Worm (Caenorhabditis elegans) whole organism, L3 larva: ENCODE results near the gene C17G10.10.

Source experiments
- R02D3.7 ChIP-seq: fragments of 150-350 bp; optimal IDR thresholded peaks from 2 replicates; lab custom pipeline; 2014; ENCODE audit warnings: missing biosample characterization, missing genetic modification characterization
- ceh-28 ChIP-seq: fragments of 150-350 bp; optimal IDR thresholded peaks from 2 replicates; lab custom pipeline; 2014; ENCODE audit warnings: missing biosample characterization, missing genetic modification reagents, missing genetic modification characterization
- ceh-82 ChIP-seq: fragments of 150-350 bp; optimal IDR thresholded peaks from 2 replicates; lab custom pipeline; 2014; ENCODE audit warnings: missing biosample characterization, missing genetic modification characterization
- ceh-9 ChIP-seq: sonication (generic microtip); optimal IDR thresholded peaks from 2 replicates; lab custom pipeline; 2018; ENCODE audit warnings: missing biosample characterization, missing genetic modification characterization
- daf-12 ChIP-seq: fragments of 150-350 bp; optimal IDR thresholded peaks from 2 replicates; lab custom pipeline; 2014; ENCODE audit warnings: missing biosample characterization, missing genetic modification reagents, missing genetic modification characterization
- egl-5 ChIP-seq: fragments of 150-350 bp; optimal IDR thresholded peaks from 2 replicates; lab custom pipeline; 2017; ENCODE audit warnings: missing biosample characterization, missing genetic modification reagents, missing genetic modification characterization, inconsistent platforms
- elt-1 ChIP-seq: fragments of 150-350 bp; optimal IDR thresholded peaks from 2 replicates; lab custom pipeline; 2014; ENCODE audit warnings: missing biosample characterization, missing genetic modification characterization
- elt-2 ChIP-seq: sonication (generic microtip); optimal IDR thresholded peaks from 2 replicates; lab custom pipeline; 2016; ENCODE audit warnings: missing genetic modification reagents, mild to moderate bottlenecking, missing genetic modification characterization, missing compliant biosample characterization
- elt-3 ChIP-seq, 3 experiments: fragments of 150-350 bp in 1 of 3; sonication (generic microtip) in 2 of 3; optimal IDR thresholded peaks; 2 replicates in 2 of 3; 4 replicates in 1 of 3; lab custom pipeline; 2014 to 2017; ENCODE audit warnings: missing biosample characterization in 3 of 3, missing genetic modification characterization in 3 of 3
- fkh-10 ChIP-seq: sonication (generic microtip); optimal IDR thresholded peaks from 2 replicates; lab custom pipeline; 2017; ENCODE audit warnings: missing biosample characterization, missing genetic modification reagents, missing genetic modification characterization
- fkh-2 ChIP-seq: fragments of 150-350 bp; optimal IDR thresholded peaks from 2 replicates; lab custom pipeline; 2014; ENCODE audit warnings: missing biosample characterization, missing genetic modification reagents, missing genetic modification characterization
- hmg-11 ChIP-seq: sonication (generic microtip); optimal IDR thresholded peaks from 2 replicates; lab custom pipeline; 2016; ENCODE audit warnings: missing genetic modification characterization, missing compliant biosample characterization
- jun-1 ChIP-seq: fragments of 150-350 bp; optimal IDR thresholded peaks from 2 replicates; lab custom pipeline; 2014; ENCODE audit warnings: missing biosample characterization, missing genetic modification reagents, missing genetic modification characterization
- lin-15B ChIP-seq: fragments of 150-350 bp; optimal IDR thresholded peaks from 2 replicates; lab custom pipeline; 2014; ENCODE audit warnings: missing biosample characterization, missing genetic modification characterization
- lin-39 ChIP-seq: fragments of 150-350 bp; optimal IDR thresholded peaks from 2 replicates; lab custom pipeline; 2018; ENCODE audit warnings: missing biosample characterization, missing genetic modification reagents, missing genetic modification characterization
- lsy-12 ChIP-seq: sonication (generic microtip); optimal IDR thresholded peaks from 2 replicates; lab custom pipeline; 2016; ENCODE audit warnings: mild to moderate bottlenecking, missing genetic modification characterization, missing compliant biosample characterization
- mdl-1 ChIP-seq: fragments of 150-350 bp; optimal IDR thresholded peaks from 2 replicates; lab custom pipeline; 2014; ENCODE audit warnings: missing biosample characterization, missing genetic modification characterization
- mml-1 ChIP-seq: fragments of 150-350 bp; sonication (generic microtip); optimal IDR thresholded peaks from 3 replicates; lab custom pipeline; 2014; ENCODE audit warnings: missing biosample characterization, missing genetic modification characterization
- nfya-1 ChIP-seq: sonication (generic microtip); optimal IDR thresholded peaks from 2 replicates; lab custom pipeline; 2017; ENCODE audit warnings: missing genetic modification characterization, mild to moderate bottlenecking, missing compliant biosample characterization, antibody characterized with exemption, moderate library complexity; ENCODE audit not compliant: insufficient read depth
- nhr-11 ChIP-seq: fragments of 150-350 bp; optimal IDR thresholded peaks from 2 replicates; lab custom pipeline; 2014; ENCODE audit warnings: missing biosample characterization, missing genetic modification characterization
- nhr-12 ChIP-seq: fragments of 150-350 bp; optimal IDR thresholded peaks from 2 replicates; lab custom pipeline; 2014; ENCODE audit warnings: missing biosample characterization, missing genetic modification characterization
- nhr-23 ChIP-seq: fragments of 150-350 bp; optimal IDR thresholded peaks from 2 replicates; lab custom pipeline; 2014; ENCODE audit warnings: missing biosample characterization, missing genetic modification reagents, missing genetic modification characterization
- nhr-25 ChIP-seq: sonication (generic microtip); optimal IDR thresholded peaks from 2 replicates; lab custom pipeline; 2017; ENCODE audit warnings: missing biosample characterization, missing genetic modification characterization
- nhr-28 ChIP-seq: fragments of 150-350 bp; optimal IDR thresholded peaks from 2 replicates; lab custom pipeline; 2014; ENCODE audit warnings: missing biosample characterization, missing genetic modification characterization
- nhr-43 ChIP-seq: sonication (generic microtip); optimal IDR thresholded peaks from 2 replicates; lab custom pipeline; 2016; ENCODE audit warnings: mild to moderate bottlenecking, missing genetic modification characterization, missing compliant biosample characterization; ENCODE audit not compliant: poor library complexity, severe bottlenecking
- nhr-67 ChIP-seq: fragments of 150-350 bp; optimal IDR thresholded peaks from 2 replicates; lab custom pipeline; 2014; ENCODE audit warnings: missing biosample characterization, missing genetic modification characterization
- nhr-76 ChIP-seq: fragments of 150-350 bp; sonication (generic microtip); optimal IDR thresholded peaks from 5 replicates; lab custom pipeline; 2014; ENCODE audit warnings: missing biosample characterization, missing genetic modification characterization
- nhr-77 ChIP-seq: fragments of 150-350 bp; optimal IDR thresholded peaks from 2 replicates; lab custom pipeline; 2014; ENCODE audit warnings: missing biosample characterization, missing genetic modification characterization
- pha-4 ChIP-seq: fragments of 150-350 bp; optimal IDR thresholded peaks from 2 replicates; lab custom pipeline; 2014; ENCODE audit warnings: missing biosample characterization, missing genetic modification reagents, missing genetic modification characterization
- pqm-1 ChIP-seq: fragments of 150-350 bp; optimal IDR thresholded peaks from 2 replicates; lab custom pipeline; 2017; ENCODE audit warnings: missing biosample characterization, missing genetic modification characterization, inconsistent platforms
- sea-2 ChIP-seq: fragments of 150-350 bp; sonication (generic microtip); optimal IDR thresholded peaks from 4 replicates; lab custom pipeline; 2014; ENCODE audit warnings: missing biosample characterization, missing genetic modification reagents, missing genetic modification characterization
- skn-1 ChIP-seq: fragments of 150-350 bp; optimal IDR thresholded peaks from 2 replicates; lab custom pipeline; 2014; ENCODE audit warnings: missing biosample characterization, missing genetic modification characterization
- snpc-4 ChIP-seq: fragments of 150-350 bp; optimal IDR thresholded peaks from 2 replicates; lab custom pipeline; 2014; ENCODE audit warnings: missing biosample characterization, missing genetic modification characterization
- tbx-2 ChIP-seq: sonication (generic microtip); optimal IDR thresholded peaks from 2 replicates; lab custom pipeline; 2016; ENCODE audit warnings: mild to moderate bottlenecking, missing genetic modification characterization, missing compliant biosample characterization
- unc-39 ChIP-seq: sonication (generic microtip); optimal IDR thresholded peaks from 4 replicates; lab custom pipeline; 2017; ENCODE audit warnings: missing biosample characterization, missing genetic modification characterization
- unc-62 ChIP-seq: fragments of 150-350 bp; sonication (generic microtip); optimal IDR thresholded peaks from 4 replicates; lab custom pipeline; 2014; ENCODE audit warnings: missing biosample characterization, missing genetic modification reagents, missing genetic modification characterization
- zag-1 ChIP-seq: fragments of 150-350 bp; optimal IDR thresholded peaks from 2 replicates; lab custom pipeline; 2014; ENCODE audit warnings: missing biosample characterization, missing genetic modification characterization
- ztf-4 ChIP-seq: fragments of 150-350 bp; optimal IDR thresholded peaks from 2 replicates; lab custom pipeline; 2014; ENCODE audit warnings: missing biosample characterization, missing genetic modification characterization

Gene C17G10.10

DNA sequence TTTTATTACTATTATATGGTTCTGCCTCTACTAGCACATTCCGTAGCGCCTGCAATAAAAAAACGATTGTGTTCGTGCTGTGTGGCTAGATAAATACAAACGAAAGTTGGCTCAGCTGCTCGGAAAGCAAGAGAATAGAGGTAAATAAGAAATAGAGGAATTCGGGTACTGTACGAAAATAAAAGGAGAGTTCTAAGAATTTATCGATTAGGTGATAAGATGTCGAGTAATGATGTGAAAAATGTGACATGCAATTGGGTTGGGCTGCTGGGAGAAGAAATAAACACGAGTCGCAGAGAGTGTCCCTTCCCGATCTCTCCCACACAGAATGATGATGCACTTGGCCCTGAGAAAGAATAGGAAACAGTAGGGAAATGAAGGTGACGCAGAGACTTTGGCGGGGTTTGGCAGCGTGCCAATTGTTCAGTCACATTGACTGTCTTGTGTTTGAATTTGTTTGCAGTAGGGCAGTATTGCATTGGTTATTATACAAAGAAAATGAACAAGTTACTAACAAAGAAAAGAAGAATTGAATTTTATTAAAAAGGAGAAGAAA is 5.7 kb downstream of the C17G10.10 start, which contains the start of gene cdc-14:
Gene cdc-14 (minus strand): TSS at position 51 of the 556 bp plus-strand sequence.
- TF ChIP-seq pha-4 (tag; lab: Kevin White, UChicago) (peak; percentile 78), nhr-43 (tag; lab: Kevin White, UChicago) (peak; percentile 22), nhr-25 (tag; lab: Kevin White, UChicago) (peak; percentile 94), mdl-1 (tag; lab: Kevin White, UChicago) (no peak), jun-1 (tag; lab: Kevin White, UChicago) (peak; percentile 66), elt-2 (peak; percentile 73), elt-1 (peak; percentile 53), nhr-23 (tag; lab: Kevin White, UChicago) (peak; percentile 54), pqm-1 (no peak), hmg-11 (tag; lab: Kevin White, UChicago) (peak; percentile 54), ztf-4 (tag; lab: Kevin White, UChicago) (no peak), egl-5 (tag; lab: Kevin White, UChicago) (peak; percentile 87), lin-39 (tag; lab: Kevin White, UChicago) (peak; percentile 76), ceh-28 (peak; percentile 43), lin-15B (tag; lab: Kevin White, UChicago) (peak; percentile 65), nfya-1 (tag; lab: Kevin White, UChicago) (peak; percentile 59), snpc-4 (peak; percentile 84), nhr-28 (tag; lab: Kevin White, UChicago) (no peak), nhr-77 (tag; lab: Kevin White, UChicago) (no peak), fkh-2 (tag; lab: Kevin White, UChicago) (peak; percentile 38)

DNA sequence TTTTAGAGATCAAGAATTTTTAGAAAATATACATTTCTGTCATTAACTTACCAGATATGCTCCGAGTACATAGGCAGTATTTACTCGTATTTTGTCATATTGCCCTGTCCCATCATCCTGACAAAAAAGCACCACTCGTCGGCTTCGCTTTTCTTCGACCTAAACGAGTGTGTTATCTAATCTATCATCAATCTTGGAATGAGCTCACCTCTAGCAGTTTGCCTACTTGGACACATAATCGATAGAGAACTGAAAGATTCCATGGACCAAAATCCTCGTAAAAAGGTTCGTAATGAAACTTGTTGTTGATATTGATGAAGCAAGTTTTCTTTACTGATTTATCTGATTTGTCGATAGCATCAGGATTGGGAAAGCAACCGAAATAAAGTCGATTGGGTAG is 6.3 kb downstream of the C17G10.10 start:
- TF ChIP-seq elt-1 (peak; percentile 66), unc-39 (tag; lab: Kevin White, UChicago) (no peak)

DNA sequence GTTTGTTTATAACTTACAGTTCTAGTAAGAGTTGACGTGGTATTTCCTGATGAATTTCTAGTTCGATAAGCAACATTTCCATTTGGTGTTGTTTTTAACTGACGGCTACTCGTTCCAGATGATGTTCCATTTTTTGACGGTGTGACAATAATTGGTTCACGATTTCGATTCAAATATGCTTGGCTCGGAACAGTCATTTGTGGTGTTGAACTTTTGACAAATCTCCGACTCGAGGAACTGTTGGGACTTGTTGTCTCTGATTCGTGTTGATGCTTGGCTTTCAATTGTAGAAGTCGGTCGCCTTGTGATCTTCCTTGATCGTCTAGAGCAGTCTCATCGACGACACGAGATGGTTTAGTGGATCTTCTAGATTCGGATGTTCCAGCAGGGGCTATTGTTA is 7.6 kb downstream of the C17G10.10 start:
- TF ChIP-seq daf-12 (tag; lab: Kevin White, UChicago) (no peak), R02D3.7 (tag; lab: Kevin White, UChicago) (no peak), nhr-12 (tag; lab: Kevin White, UChicago) (no peak), ceh-28 (no peak), lsy-12 (no peak), ceh-82 (tag; lab: Kevin White, UChicago) (no peak), pha-4 (tag; lab: Kevin White, UChicago) (no peak), nhr-67 (tag; lab: Kevin White, UChicago) (no peak), sea-2 (GFP tag; lab: Kevin White, UChicago) (no peak), nhr-76 (tag; lab: Kevin White, UChicago) (no peak), jun-1 (tag; lab: Kevin White, UChicago) (no peak), nhr-11 (tag; lab: Kevin White, UChicago) (no peak), tbx-2 (no peak), nhr-43 (tag; lab: Kevin White, UChicago) (no peak), fkh-10 (GFP tag; lab: Kevin White, UChicago) (no peak), elt-2 (no peak), nhr-25 (tag; lab: Kevin White, UChicago) (no peak), pqm-1 (no peak), nhr-23 (tag; lab: Kevin White, UChicago) (no peak), nhr-77 (tag; lab: Kevin White, UChicago) (no peak)

DNA sequence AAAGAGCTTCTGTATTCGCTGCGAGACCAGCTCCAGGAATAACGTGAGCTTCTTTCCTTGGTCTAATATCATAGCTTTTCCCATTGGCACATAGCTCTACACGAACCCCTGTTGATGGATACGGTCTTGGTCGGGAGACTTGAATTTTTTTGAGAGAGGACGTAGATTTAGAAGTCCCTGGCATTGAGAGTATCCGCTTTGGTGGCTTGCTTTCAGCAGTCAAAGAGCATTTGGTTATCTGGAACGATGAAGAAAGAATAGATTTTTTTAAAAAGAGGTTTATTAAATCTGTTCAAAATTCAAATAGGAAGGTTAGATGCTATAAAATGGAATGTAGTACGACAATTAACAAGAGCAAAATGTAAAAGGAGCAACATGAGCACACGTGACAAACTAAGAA is 9.5 kb downstream of the C17G10.10 start, which contains the start of gene C17G10.13:
Gene C17G10.13 (minus strand): TSS at position 101 of the 400 bp plus-strand sequence.
- TF ChIP-seq elt-2 (peak; percentile 5), snpc-4 (no peak)

DNA sequence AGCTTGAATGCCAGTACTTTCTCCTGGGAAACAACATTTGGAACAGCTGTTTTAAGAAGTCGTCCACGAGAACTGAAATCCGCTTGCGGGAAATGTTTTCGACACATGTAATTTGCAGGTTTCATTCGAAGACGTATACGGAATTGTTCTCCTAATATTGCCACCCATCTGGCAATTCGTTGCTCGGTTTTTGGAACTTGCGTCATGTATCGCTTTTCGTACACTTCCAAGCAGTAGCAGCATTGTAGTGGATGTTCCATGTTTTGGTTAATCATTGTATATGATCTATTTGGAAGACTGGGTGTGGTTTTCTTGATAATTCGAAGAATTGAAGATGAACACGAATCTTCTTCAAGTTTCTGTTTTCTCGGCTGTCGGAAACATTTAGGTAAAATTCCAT is 11.4 kb downstream of the C17G10.10 start:
- TF ChIP-seq unc-62 (GFP tag; lab: Kevin White, UChicago) (no peak), mdl-1 (tag; lab: Kevin White, UChicago) (no peak), nhr-77 (tag; lab: Kevin White, UChicago) (no peak), elt-3 (tag; optimal IDR thresholded peaks at IDR 0.05; lab: Kevin White, UChicago) (no peak), zag-1 (tag; lab: Kevin White, UChicago) (no peak), lsy-12 (no peak), daf-12 (tag; lab: Kevin White, UChicago) (no peak), snpc-4 (no peak), nhr-76 (tag; lab: Kevin White, UChicago) (no peak), nhr-11 (tag; lab: Kevin White, UChicago) (no peak), pqm-1 (no peak), unc-39 (tag; lab: Kevin White, UChicago) (no peak), lin-15B (tag; lab: Kevin White, UChicago) (no peak), ceh-9 (no peak), fkh-2 (tag; lab: Kevin White, UChicago) (no peak), skn-1 (tag; lab: Kevin White, UChicago) (no peak), hmg-11 (tag; lab: Kevin White, UChicago) (no peak), nhr-28 (tag; lab: Kevin White, UChicago) (no peak), jun-1 (tag; lab: Kevin White, UChicago) (no peak), mml-1 (tag; lab: Kevin White, UChicago) (no peak)
- TF ChIP-seq, all 47 proteins: peak for 0
